Worm (Caenorhabditis elegans) whole organism, mixed stage, embryonic: ENCODE results near the gene T04A6.3.

Source experiments
- M03D4.4 ChIP-seq: sonication (generic microtip); optimal IDR thresholded peaks from 2 replicates; lab custom pipeline; 2017; ENCODE audit warnings: mild to moderate bottlenecking, missing genetic modification characterization, missing compliant biosample characterization
- blmp-1 ChIP-seq: fragments of 150-350 bp; optimal IDR thresholded peaks from 2 replicates; lab custom pipeline; 2014; ENCODE audit warnings: missing biosample characterization, missing genetic modification characterization
- elt-3 ChIP-seq: fragments of 150-350 bp; optimal IDR thresholded peaks from 2 replicates; lab custom pipeline; 2014; ENCODE audit warnings: missing biosample characterization, missing genetic modification characterization
- ham-2 ChIP-seq: fragments of 200-800 bp; sonication (Bioruptor generic); optimal IDR thresholded peaks from 2 replicates; lab custom pipeline; 2018; ENCODE audit warnings: mild to moderate bottlenecking, missing genetic modification characterization, missing compliant biosample characterization
- lin-13 ChIP-seq: fragments of 150-350 bp; optimal IDR thresholded peaks from 2 replicates; lab custom pipeline; 2014; ENCODE audit warnings: missing biosample characterization, missing genetic modification characterization
- lsy-2 ChIP-seq: fragments of 150-350 bp; optimal IDR thresholded peaks from 2 replicates; lab custom pipeline; 2014; ENCODE audit warnings: missing biosample characterization, missing genetic modification characterization
- nhr-28 ChIP-seq: fragments of 150-350 bp; optimal IDR thresholded peaks from 2 replicates; lab custom pipeline; 2014; ENCODE audit warnings: missing biosample characterization, missing genetic modification characterization
- pha-4 ChIP-seq: fragments of 150-350 bp; optimal IDR thresholded peaks from 2 replicates; lab custom pipeline; 2018; ENCODE audit warnings: missing biosample characterization, missing genetic modification reagents, missing genetic modification characterization
- sptf-1 ChIP-seq: sonication (generic microtip); optimal IDR thresholded peaks from 2 replicates; lab custom pipeline; 2017; ENCODE audit warnings: mild to moderate bottlenecking, missing genetic modification characterization, moderate library complexity, missing compliant biosample characterization

- no peak for TF ChIP-seq sptf-1 (tag; lab: Kevin White, UChicago)
- no peak for TF ChIP-seq lsy-2
- TF ChIP-seq nhr-28 (tag; lab: Kevin White, UChicago) = no peak
- no peak for TF ChIP-seq M03D4.4 (tag; lab: Kevin White, UChicago)
- TF ChIP-seq pha-4 (tag; lab: Kevin White, UChicago) = no peak
- TF ChIP-seq elt-3 (tag; lab: Kevin White, UChicago) = no peak
- no peak for TF ChIP-seq blmp-1 (tag; lab: Kevin White, UChicago)
- TF ChIP-seq lin-13 (tag; lab: Kevin White, UChicago) = no peak
- TF ChIP-seq ham-2 (GFP tag; lab: Kevin White, UChicago) = no peak
Measured at ce11 chrIII:7641337-7641736, 33.2 kb upstream of the T04A6.3 start.
